Fruit fly (Drosophila melanogaster) whole organism, adult: ENCODE results near the gene CG13369.

Experiments
- CG11617 ChIP-seq: fragments of 200-800 bp; sonication (Bioruptor generic); optimal IDR thresholded peaks from 2 replicates; lab custom pipeline; 2017; ENCODE audit warnings: mild to moderate bottlenecking, missing biosample characterization, missing genetic modification reagents, missing genetic modification characterization
- CG12768 ChIP-seq: fragments of 200-800 bp; sonication (Bioruptor generic); optimal IDR thresholded peaks from 2 replicates; lab custom pipeline; 2017; ENCODE audit warnings: missing biosample characterization, missing genetic modification characterization, mild to moderate bottlenecking, moderate library complexity, missing genetic modification reagents
- CG1620 ChIP-seq: fragments of 200-800 bp; sonication (Bioruptor generic); optimal IDR thresholded peaks from 2 replicates; lab custom pipeline; 2016; ENCODE audit warnings: missing biosample characterization, missing genetic modification characterization
- CG5204 ChIP-seq: fragments of 200-800 bp; sonication (Bioruptor generic); optimal IDR thresholded peaks from 2 replicates; lab custom pipeline; 2016; ENCODE audit warnings: missing biosample characterization, missing genetic modification characterization
- CG7101 ChIP-seq: fragments of 200-800 bp; sonication (Bioruptor generic); optimal IDR thresholded peaks from 2 replicates; lab custom pipeline; 2018; ENCODE audit warnings: missing biosample characterization, mild to moderate bottlenecking, missing genetic modification characterization, moderate library complexity
- Mnt ChIP-seq: fragments of 200-800 bp; sonication (Bioruptor generic); optimal IDR thresholded peaks from 2 replicates; lab custom pipeline; 2016; ENCODE audit warnings: missing biosample characterization, mild to moderate bottlenecking, missing genetic modification characterization
- bab1 ChIP-seq: fragments of 200-800 bp; sonication (Bioruptor generic); optimal IDR thresholded peaks from 3 replicates; lab custom pipeline; 2019; ENCODE audit warnings: missing biosample characterization, mild to moderate bottlenecking, missing genetic modification characterization, moderate library complexity
- cnc ChIP-seq, 2 experiments: fragments of >200 bp; optimal IDR thresholded peaks; 2 replicates each; lab custom pipeline; 2017

DNA sequence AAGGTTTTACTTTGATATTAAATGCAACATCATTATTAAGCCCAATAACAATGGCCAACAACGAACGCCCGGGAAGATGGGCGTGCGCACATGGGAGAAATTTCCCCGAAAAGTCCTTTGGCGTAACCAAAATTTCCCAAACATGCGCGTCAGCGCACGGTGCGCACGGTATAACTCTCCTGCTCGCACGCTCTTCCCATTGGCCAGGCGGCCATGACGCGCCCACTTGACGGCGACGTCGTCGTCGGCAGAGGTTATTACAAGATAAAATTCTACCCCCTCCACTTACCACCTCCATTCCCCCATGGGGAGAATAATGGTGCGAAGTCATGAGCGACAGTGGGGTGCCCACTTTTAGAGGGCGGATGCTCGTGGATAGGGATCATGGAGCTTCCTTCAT, 34.3 kb upstream of the CG13369 start:
- TF ChIP-seq cnc (optimal IDR thresholded peaks at IDR 0.05; lab: Kevin White, UChicago) (no peak), CG11617 (GFP tag; lab: Kevin White, UChicago) (no peak), CG12768 (GFP tag; lab: Kevin White, UChicago) (no peak), bab1 (GFP tag; lab: Kevin White, UChicago) (no peak), Mnt (GFP tag; lab: Kevin White, UChicago) (no peak), CG7101 (tag; lab: Kevin White, UChicago) (no peak), CG5204 (GFP tag; lab: Kevin White, UChicago) (no peak), CG1620 (GFP tag; lab: Kevin White, UChicago) (no peak)
